Fruit fly (Drosophila melanogaster) whole organism, prepupa: Measurements from ENCODE around the gene temp.

Experiments
- Blimp-1 ChIP-seq: fragments of 200-800 bp; sonication (Bioruptor generic); optimal IDR thresholded peaks from 3 replicates; lab custom pipeline; 2017; ENCODE audit warnings: missing biosample characterization, missing genetic modification characterization, mild to moderate bottlenecking, moderate library complexity, missing genetic modification reagents
- CG10631 ChIP-seq: fragments of 200-800 bp; sonication (Bioruptor generic); optimal IDR thresholded peaks from 2 replicates; lab custom pipeline; 2016; ENCODE audit warnings: missing biosample characterization, missing genetic modification characterization
- CG10669 ChIP-seq: fragments of 200-800 bp; sonication (Bioruptor generic); optimal IDR thresholded peaks from 3 replicates; lab custom pipeline; 2018; ENCODE audit warnings: missing biosample characterization, mild to moderate bottlenecking, missing genetic modification characterization, moderate library complexity
- CG11294 ChIP-seq: fragments of 200-800 bp; sonication (Bioruptor generic); IDR thresholded peaks from 2 replicates; pipeline ENCODE4 v1.3.6; 2022; ENCODE audit warnings: missing biosample characterization, missing genetic modification characterization
- CG11762 ChIP-seq: fragments of 200-800 bp; sonication (Bioruptor generic); optimal IDR thresholded peaks from 3 replicates; lab custom pipeline; 2016; ENCODE audit warnings: missing biosample characterization, missing genetic modification characterization; ENCODE audit not compliant: insufficient read depth
- CG15336 ChIP-seq: fragments of 200-800 bp; sonication (Bioruptor generic); IDR thresholded peaks from 2 replicates; pipeline ENCODE4 v1.3.6; 2022; ENCODE audit warnings: missing biosample characterization, missing genetic modification characterization
- CG1621 ChIP-seq: fragments of 200-800 bp; sonication (Bioruptor generic); optimal IDR thresholded peaks from 3 replicates; lab custom pipeline; 2018; ENCODE audit warnings: missing biosample characterization, mild to moderate bottlenecking, missing genetic modification characterization
- CG16779 ChIP-seq: fragments of 200-800 bp; sonication (Bioruptor generic); optimal IDR thresholded peaks from 3 replicates; lab custom pipeline; 2017; ENCODE audit warnings: missing biosample characterization, mild to moderate bottlenecking, missing genetic modification characterization
- CG31627 ChIP-seq: fragments of 200-800 bp; sonication (Bioruptor generic); optimal IDR thresholded peaks from 3 replicates; lab custom pipeline; 2016; ENCODE audit warnings: missing biosample characterization, missing genetic modification characterization
- CG32006 ChIP-seq: fragments of 200-800 bp; sonication (Bioruptor generic); optimal IDR thresholded peaks from 3 replicates; lab custom pipeline; 2017; ENCODE audit warnings: missing biosample characterization, mild to moderate bottlenecking, missing genetic modification characterization
- CG34406 ChIP-seq: fragments of 200-800 bp; sonication (Bioruptor generic); optimal IDR thresholded peaks from 3 replicates; lab custom pipeline; 2016; ENCODE audit warnings: missing biosample characterization, missing genetic modification characterization
- CG3919 ChIP-seq: fragments of 200-800 bp; sonication (Bioruptor generic); optimal IDR thresholded peaks from 3 replicates; lab custom pipeline; 2016; ENCODE audit warnings: missing biosample characterization, missing genetic modification characterization
- CG4318 ChIP-seq: fragments of 200-800 bp; sonication (Bioruptor generic); optimal IDR thresholded peaks from 3 replicates; lab custom pipeline; 2017; ENCODE audit warnings: missing biosample characterization, mild to moderate bottlenecking, missing genetic modification characterization
- CG6163 ChIP-seq: fragments of 200-800 bp; sonication (Bioruptor generic); IDR thresholded peaks from 3 replicates; pipeline ENCODE4 v1.3.6; 2022; ENCODE audit warnings: missing biosample characterization, missing genetic modification characterization
- CG6276 ChIP-seq: fragments of 200-800 bp; sonication (Bioruptor generic); optimal IDR thresholded peaks from 2 replicates; lab custom pipeline; 2017; ENCODE audit warnings: missing biosample characterization, mild to moderate bottlenecking, missing genetic modification characterization
- CG8119 ChIP-seq: fragments of 200-800 bp; sonication (Bioruptor generic); IDR thresholded peaks from 3 replicates; pipeline ENCODE4 v1.3.6; 2022; ENCODE audit warnings: missing biosample characterization, missing genetic modification characterization
- CG8632 ChIP-seq: fragments of 200-800 bp; sonication (Bioruptor generic); optimal IDR thresholded peaks from 3 replicates; lab custom pipeline; 2016; ENCODE audit warnings: missing biosample characterization, missing genetic modification characterization
- CG9139 ChIP-seq: fragments of 200-800 bp; sonication (Bioruptor generic); optimal IDR thresholded peaks from 3 replicates; lab custom pipeline; 2017; ENCODE audit warnings: missing biosample characterization, mild to moderate bottlenecking, missing genetic modification characterization
- Eip75B ChIP-seq: fragments of 200-800 bp; sonication (Bioruptor generic); optimal IDR thresholded peaks from 3 replicates; lab custom pipeline; 2016; ENCODE audit warnings: missing biosample characterization, missing genetic modification characterization
- Eip78C ChIP-seq: fragments of 200-800 bp; sonication (Bioruptor generic); peaks from one replicate; lab custom pipeline; 2016; ENCODE audit warnings: missing biosample characterization, missing genetic modification characterization
- Eip93F ChIP-seq: fragments of 200-800 bp; sonication (Bioruptor generic); optimal IDR thresholded peaks from 2 replicates; lab custom pipeline; 2016; ENCODE audit warnings: missing biosample characterization, mild to moderate bottlenecking, missing genetic modification characterization
- Ets96B ChIP-seq: fragments of 200-800 bp; optimal IDR thresholded peaks from 2 replicates; lab custom pipeline; 2019; ENCODE audit warnings: missing biosample characterization, mild to moderate bottlenecking, missing genetic modification characterization, moderate library complexity
- Gug ChIP-seq: fragments of 200-800 bp; sonication (Bioruptor generic); IDR thresholded peaks from 2 replicates; pipeline ENCODE4 v1.3.6; 2022; ENCODE audit warnings: missing biosample characterization, missing genetic modification characterization
- Hr38 ChIP-seq: sonication (Bioruptor generic); optimal IDR thresholded peaks from 2 replicates; lab custom pipeline; 2016; ENCODE audit warnings: missing biosample characterization, missing genetic modification characterization
- Hr39 ChIP-seq: fragments of 200-800 bp; sonication (Bioruptor generic); optimal IDR thresholded peaks from 2 replicates; lab custom pipeline; 2016; ENCODE audit warnings: missing biosample characterization, missing genetic modification characterization
- Hr4 ChIP-seq: fragments of 200-800 bp; sonication (Bioruptor generic); optimal IDR thresholded peaks from 3 replicates; lab custom pipeline; 2016; ENCODE audit warnings: missing biosample characterization, missing genetic modification characterization
- Met ChIP-seq: fragments of 200-800 bp; sonication (Bioruptor generic); optimal IDR thresholded peaks from 3 replicates; lab custom pipeline; 2016; ENCODE audit warnings: missing biosample characterization, missing genetic modification characterization
- OdsH ChIP-seq: fragments of 200-800 bp; sonication (Bioruptor generic); optimal IDR thresholded peaks from 3 replicates; lab custom pipeline; 2016; ENCODE audit warnings: missing biosample characterization, missing genetic modification characterization
- Sox102F ChIP-seq: fragments of 200-800 bp; sonication (Bioruptor generic); optimal IDR thresholded peaks from 2 replicates; lab custom pipeline; 2016; ENCODE audit warnings: missing biosample characterization, mild to moderate bottlenecking, missing genetic modification characterization
- acj6 ChIP-seq: fragments of 200-800 bp; sonication (Bioruptor generic); optimal IDR thresholded peaks from 3 replicates; lab custom pipeline; 2016; ENCODE audit warnings: missing biosample characterization, missing genetic modification characterization
- cyc ChIP-seq: fragments of 200-800 bp; sonication (Bioruptor generic); optimal IDR thresholded peaks from 3 replicates; lab custom pipeline; 2016; ENCODE audit warnings: missing biosample characterization, missing genetic modification characterization
- dac ChIP-seq: fragments of 200-800 bp; sonication (Bioruptor generic); optimal IDR thresholded peaks from 2 replicates; lab custom pipeline; 2017; ENCODE audit warnings: missing biosample characterization, mild to moderate bottlenecking, missing genetic modification characterization
- dsx ChIP-seq: fragments of 200-800 bp; optimal IDR thresholded peaks from 3 replicates; lab custom pipeline; 2019; ENCODE audit warnings: missing biosample characterization, mild to moderate bottlenecking, missing genetic modification characterization, moderate library complexity; ENCODE audit not compliant: poor library complexity, severe bottlenecking
- eg ChIP-seq: fragments of 200-800 bp; sonication (Bioruptor generic); IDR thresholded peaks from 3 replicates; pipeline ENCODE4 v1.3.6; 2022; ENCODE audit warnings: missing biosample characterization, missing genetic modification characterization
- esn ChIP-seq: fragments of 200-800 bp; sonication (Bioruptor generic); optimal IDR thresholded peaks from 2 replicates; lab custom pipeline; 2016; ENCODE audit warnings: missing biosample characterization, mild to moderate bottlenecking, missing genetic modification characterization, moderate library complexity
- fd85E ChIP-seq: fragments of 200-800 bp; sonication (Bioruptor generic); optimal IDR thresholded peaks from 3 replicates; lab custom pipeline; 2016; ENCODE audit warnings: missing biosample characterization, missing genetic modification characterization
- fkh ChIP-seq: fragments of 200-800 bp; sonication (Bioruptor generic); optimal IDR thresholded peaks from 3 replicates; lab custom pipeline; 2017; ENCODE audit warnings: missing biosample characterization, mild to moderate bottlenecking, missing genetic modification characterization, moderate library complexity
- lz ChIP-seq: fragments of 200-800 bp; sonication (Bioruptor generic); optimal IDR thresholded peaks from 3 replicates; lab custom pipeline; 2016; ENCODE audit warnings: missing biosample characterization, missing genetic modification characterization
- net ChIP-seq: fragments of 200-800 bp; sonication (Bioruptor generic); optimal IDR thresholded peaks from 3 replicates; lab custom pipeline; 2016; ENCODE audit warnings: missing biosample characterization, missing genetic modification characterization
- pdm3 ChIP-seq: fragments of 200-800 bp; sonication (Bioruptor generic); optimal IDR thresholded peaks from 3 replicates; lab custom pipeline; 2016; ENCODE audit warnings: missing biosample characterization, missing genetic modification characterization
- ss ChIP-seq, 2 experiments: fragments of 200-800 bp; sonication (Bioruptor generic); optimal IDR thresholded peaks; 2 replicates in 1 of 2; 3 replicates in 1 of 2; lab custom pipeline; 2017 to 2018; ENCODE audit warnings: mild to moderate bottlenecking in 2 of 2, missing biosample characterization in 2 of 2, missing genetic modification characterization in 2 of 2, moderate library complexity in 1 of 2
- svp ChIP-seq: fragments of 200-800 bp; sonication (Bioruptor generic); peaks from one replicate; lab custom pipeline; 2016; ENCODE audit warnings: missing biosample characterization, missing genetic modification characterization

Gene temp

dm6 chrX:2254020-2254626, 8.2 kb downstream of the temp start, which contains the start of gene CG3091:
TSS of gene CG3091 (minus strand) at chrX:2254197.
- TF ChIP-seq CG10631 (no peak), Eip75B (no peak), CG11294 (GFP tag; lab: Robert Waterston, UW) (no peak), lz (GFP tag; lab: Kevin White, UChicago) (no peak), CG10669 (GFP tag; lab: Kevin White, UChicago) (no peak), Met (no peak), Ets96B (tag; lab: Kevin White, UChicago) (no peak), CG6163 (GFP tag; lab: Robert Waterston, UW) (peak; percentile 65; the same call in 2 of the 3 replicates), acj6 (GFP tag; lab: Kevin White, UChicago) (no peak), net (GFP tag; lab: Kevin White, UChicago) (no peak), OdsH (GFP tag; lab: Kevin White, UChicago) (no peak), CG8632 (GFP tag; lab: Kevin White, UChicago) (no peak), ss (GFP tag; optimal IDR thresholded peaks at IDR 0.05; lab: Kevin White, UChicago) (no peak), CG6276 (peak; percentile 37), Eip93F (GFP tag; lab: Kevin White, UChicago) (no peak), CG9139 (GFP tag; lab: Kevin White, UChicago) (no peak), Gug (GFP tag; lab: Robert Waterston, UW) (no peak), dac (GFP tag; lab: Kevin White, UChicago) (no peak), CG31627 (GFP tag; lab: Kevin White, UChicago) (no peak), CG16779 (tag; lab: Kevin White, UChicago) (no peak), Eip78C (GFP tag; lab: Kevin White, UChicago) (peak; percentile 36), eg (GFP tag; lab: Robert Waterston, UW) (peak; percentile 70), pdm3 (GFP tag; lab: Kevin White, UChicago) (no peak), CG34406 (no peak), CG3919 (GFP tag; lab: Kevin White, UChicago) (no peak), CG11762 (GFP tag; lab: Kevin White, UChicago) (no peak), Hr39 (no peak), CG15336 (GFP tag; lab: Robert Waterston, UW) (0 out of 2 replicates have a peak, but pooled peaks have one; percentile 8), CG1621 (tag; lab: Kevin White, UChicago) (no peak), CG32006 (GFP tag; lab: Kevin White, UChicago) (no peak)

- TF ChIP-seq Sox102F (GFP tag; lab: Kevin White, UChicago) (no peak), cyc (no peak), svp (GFP tag; lab: Kevin White, UChicago) (no peak), esn (no peak), fkh (GFP tag; lab: Kevin White, UChicago) (no peak), eg (GFP tag; lab: Robert Waterston, UW) (no peak), pdm3 (GFP tag; lab: Kevin White, UChicago) (no peak), lz (GFP tag; lab: Kevin White, UChicago) (no peak), Hr38 (GFP tag; lab: Kevin White, UChicago) (no peak), Blimp-1 (GFP tag; lab: Kevin White, UChicago) (no peak), Hr4 (GFP tag; lab: Kevin White, UChicago) (no peak), Gug (GFP tag; lab: Robert Waterston, UW) (no peak), CG4318 (GFP tag; lab: Kevin White, UChicago) (no peak), dsx (GFP tag; lab: Kevin White, UChicago) (no peak), CG32006 (GFP tag; lab: Kevin White, UChicago) (no peak), Met (no peak), CG8119 (no peak), fd85E (GFP tag; lab: Kevin White, UChicago) (no peak)
These were observed 10.6 kb downstream of the temp start, which contains the start of gene CG3191 for dm6 chrX:2251688-2252087. TSS of gene CG3191 (minus strand) at chrX:2251993.
